Worm (Caenorhabditis elegans) whole organism, young adult: ENCODE data around the gene pks-1.

Source experiments
- B0035.1 ChIP-seq: sonication (generic microtip); optimal IDR thresholded peaks from 2 replicates; lab custom pipeline; 2016; ENCODE audit warnings: missing genetic modification characterization, mild to moderate bottlenecking, missing compliant biosample characterization, missing genotype, missing genetic modification reagents
- B0261.1 ChIP-seq: sonication (generic microtip); optimal IDR thresholded peaks from 2 replicates; lab custom pipeline; 2016; ENCODE audit warnings: mild to moderate bottlenecking, missing genetic modification characterization, moderate library complexity, missing compliant biosample characterization
- Y79H2A.3 ChIP-seq: fragments of 200-800 bp; sonication (Bioruptor generic); conservative IDR thresholded peaks from 2 replicates; pipeline ENCODE4 v1.3.6; 2022; ENCODE audit warnings: missing genetic modification reagents, missing genetic modification characterization, missing compliant biosample characterization
- ama-1 ChIP-seq, 3 experiments: fragments of 150-350 bp in 1 of 3; sonication (generic microtip) in 2 of 3; optimal IDR thresholded peaks; 2 replicates each; lab custom pipeline; 2014 to 2018; ENCODE audit warnings: missing biosample characterization in 2 of 3, missing genetic modification characterization in 2 of 3, missing genetic modification reagents in 2 of 3
- attf-3 ChIP-seq: fragments of 200-800 bp; sonication (Bioruptor generic); conservative IDR thresholded peaks from 2 replicates; pipeline ENCODE4 v1.3.6; 2022; ENCODE audit warnings: missing genetic modification reagents, missing genetic modification characterization, missing compliant biosample characterization
- ceh-79 ChIP-seq: sonication (generic microtip); optimal IDR thresholded peaks from 2 replicates; lab custom pipeline; 2017; ENCODE audit warnings: mild to moderate bottlenecking, missing genetic modification characterization, missing compliant biosample characterization
- hlh-12 ChIP-seq: sonication (generic microtip); optimal IDR thresholded peaks from 2 replicates; lab custom pipeline; 2016; ENCODE audit warnings: missing genetic modification characterization, missing compliant biosample characterization
- hrde-1 ChIP-seq: sonication (generic microtip); optimal IDR thresholded peaks from 2 replicates; lab custom pipeline; 2016; ENCODE audit warnings: missing genetic modification characterization, mild to moderate bottlenecking, missing compliant biosample characterization, moderate library complexity, missing genotype, missing genetic modification reagents, borderline replicate concordance
- lin-54 ChIP-seq: fragments of 200-800 bp; sonication (Bioruptor generic); optimal IDR thresholded peaks from 2 replicates; lab custom pipeline; 2018; ENCODE audit warnings: mild to moderate bottlenecking, missing genetic modification characterization, missing compliant biosample characterization
- nhr-90 ChIP-seq: sonication (generic microtip); optimal IDR thresholded peaks from 2 replicates; lab custom pipeline; 2016; ENCODE audit warnings: missing genotype, mild to moderate bottlenecking, missing genetic modification characterization, missing compliant biosample characterization
- rpc-1 ChIP-seq, 2 experiments: fragments of 150-350 bp in 1 of 2; sonication (generic microtip) in 1 of 2; optimal IDR thresholded peaks; 2 replicates each; lab custom pipeline; 2014 to 2018; ENCODE audit warnings: missing biosample characterization in 1 of 2, missing genetic modification characterization in 1 of 2, missing genetic modification reagents in 1 of 2, missing genotype in 1 of 2
- snpc-4 ChIP-seq, 5 experiments: fragments of 150-350 bp in 1 of 5; sonication (generic microtip) in 4 of 5; optimal IDR thresholded peaks; 2 replicates each; lab custom pipeline; 2014 to 2018; ENCODE audit warnings: missing genetic modification characterization in 5 of 5, missing biosample characterization in 3 of 5, antibody characterized with exemption in 2 of 5, mild to moderate bottlenecking in 2 of 5, missing compliant biosample characterization in 2 of 5, missing genotype in 2 of 5, moderate library complexity in 2 of 5, missing genetic modification reagents in 1 of 5
- tbx-9 ChIP-seq: sonication (generic microtip); optimal IDR thresholded peaks from 2 replicates; lab custom pipeline; 2016; ENCODE audit warnings: borderline replicate concordance, missing genetic modification characterization, inconsistent platforms, missing compliant biosample characterization

- TF ChIP-seq snpc-4 (GFP tag; optimal IDR thresholded peaks at IDR 0.05; lab: Kevin White, UChicago), result no peak
- TF ChIP-seq snpc-4 (tag; optimal IDR thresholded peaks at IDR 0.05; lab: Kevin White, UChicago), result no peak
- TF ChIP-seq B0035.1, result no peak
- no peak for TF ChIP-seq tbx-9 (tag; lab: Kevin White, UChicago)
- no peak for TF ChIP-seq B0261.1 (tag; lab: Kevin White, UChicago)
- no peak for TF ChIP-seq Y79H2A.3 (GFP tag; lab: Robert Waterston, UW)
- no peak for TF ChIP-seq ama-1 (optimal IDR thresholded peaks at IDR 0.05; lab: Kevin White, UChicago)
- TF ChIP-seq ama-1 (GFP tag; optimal IDR thresholded peaks at IDR 0.05; lab: Kevin White, UChicago), result no peak
- no peak for TF ChIP-seq hrde-1 (tag; lab: Kevin White, UChicago)
- TF ChIP-seq attf-3 (GFP tag; lab: Robert Waterston, UW), result no peak
- no peak for TF ChIP-seq ceh-79 (tag; lab: Kevin White, UChicago)
- TF ChIP-seq nhr-90, result no peak
- TF ChIP-seq rpc-1 (optimal IDR thresholded peaks at IDR 0.05; lab: Kevin White, UChicago), result no peak
- no peak for TF ChIP-seq rpc-1 (tag; optimal IDR thresholded peaks at IDR 0.05; lab: Kevin White, UChicago)
- TF ChIP-seq lin-54, result no peak
- TF ChIP-seq hlh-12 (tag; lab: Kevin White, UChicago), result no peak
These were observed 72.4 kb downstream of the pks-1 start, which contains the start of gene C25F6.1 for ce11 chrX:5485931-5486537.
